Fruit fly (Drosophila melanogaster): ENCODE measurements around the gene CG10163.
A peak's percentile ranks its signal among the peaks of the same experiment; 100 is the strongest.

Gene CG10163

DNA sequence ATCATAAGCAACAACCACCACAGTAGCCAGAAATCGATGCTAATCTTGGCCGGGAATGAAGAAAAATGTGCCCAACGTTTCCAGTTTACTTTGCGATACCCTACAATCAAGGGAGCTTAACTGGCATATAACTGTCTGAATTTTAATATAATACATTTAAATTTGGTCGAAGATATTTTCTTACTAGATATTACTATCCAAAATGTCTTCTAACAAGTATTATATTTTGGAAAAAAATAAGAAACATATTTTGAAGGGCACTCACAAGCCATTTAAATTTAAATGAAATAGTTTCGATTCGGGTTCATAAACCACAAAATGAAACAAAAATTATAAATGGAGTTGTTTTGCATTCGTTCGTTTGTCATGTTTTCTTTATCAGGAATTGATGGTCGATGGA is 11.7 kb upstream of the CG10163 start:
- TF ChIP-seq CG7368 (GFP tag; optimal IDR thresholded peaks at IDR 0.05) (peak; percentile 26), CG15336 (GFP tag; IDR thresholded peaks at IDR 0.05) (peak; percentile 26; the same call in 1 of the 2 replicates), CG11294 (GFP tag; IDR thresholded peaks at IDR 0.05) (no peak), Eip75B (GFP tag; optimal IDR thresholded peaks at IDR 0.05) (peak; percentile 43), CG4318 (GFP tag; optimal IDR thresholded peaks at IDR 0.05) (no peak), Eip93F (GFP tag; optimal IDR thresholded peaks at IDR 0.05) (no peak), CG32006 (GFP tag; optimal IDR thresholded peaks at IDR 0.05) (no peak), CG34406 (GFP tag; optimal IDR thresholded peaks at IDR 0.05) (peak; percentile 72), CG16779 (tag; optimal IDR thresholded peaks at IDR 0.05) (no peak), topi (GFP tag; optimal IDR thresholded peaks at IDR 0.05) (peak; percentile 68), CG1621 (tag; optimal IDR thresholded peaks at IDR 0.05) (no peak), Hr4 (GFP tag; optimal IDR thresholded peaks at IDR 0.05) (no peak), CG6792 (GFP tag; optimal IDR thresholded peaks at IDR 0.05) (peak; percentile 70), CG3919 (GFP tag; optimal IDR thresholded peaks at IDR 0.05) (peak; percentile 57), vri (GFP tag; optimal IDR thresholded peaks at IDR 0.05) (peak; percentile 10), pdm3 (GFP tag; optimal IDR thresholded peaks at IDR 0.05) (peak; percentile 54), esn (GFP tag; optimal IDR thresholded peaks at IDR 0.05) (peak; percentile 68), CG11762 (GFP tag; optimal IDR thresholded peaks at IDR 0.05; ENCODE audit: insufficient read depth) (peak; percentile 13), CG8119 (GFP tag; IDR thresholded peaks at IDR 0.05) (no peak), svp (GFP tag) (peak; percentile 83), acj6 (GFP tag; optimal IDR thresholded peaks at IDR 0.05) (peak; percentile 57), CG6808 (GFP tag; optimal IDR thresholded peaks at IDR 0.05) (no peak), Blimp-1 (GFP tag; optimal IDR thresholded peaks at IDR 0.05) (no peak), Lpt (GFP tag; optimal IDR thresholded peaks at IDR 0.05) (no peak), spab (GFP tag; optimal IDR thresholded peaks at IDR 0.05) (peak; percentile 11), achi (GFP tag; optimal IDR thresholded peaks at IDR 0.05) (peak; percentile 38), CG3032 (tag; optimal IDR thresholded peaks at IDR 0.05) (no peak), Sox102F (GFP tag; optimal IDR thresholded peaks at IDR 0.05) (peak; percentile 50), dac (GFP tag; optimal IDR thresholded peaks at IDR 0.05) (no peak), Eip78C (GFP tag) (peak; percentile 94), net (GFP tag; optimal IDR thresholded peaks at IDR 0.05) (peak; percentile 46), CG6276 (GFP tag; optimal IDR thresholded peaks at IDR 0.05) (no peak), CG10631 (GFP tag; optimal IDR thresholded peaks at IDR 0.05) (peak; percentile 39), dsx (GFP tag; optimal IDR thresholded peaks at IDR 0.05; ENCODE audit: poor library complexity, severe bottlenecking) (peak; percentile 16), Smox (GFP tag; optimal IDR thresholded peaks at IDR 0.05) (peak; percentile 54), ss (GFP tag; optimal IDR thresholded peaks at IDR 0.05) (peak in 1 of 2 experiments; percentile 31), eg (GFP tag; IDR thresholded peaks at IDR 0.05) (no peak), Gug (GFP tag; IDR thresholded peaks at IDR 0.05) (no peak), Ets96B (tag; optimal IDR thresholded peaks at IDR 0.05) (peak; percentile 54), Sox14 (GFP tag; optimal IDR thresholded peaks at IDR 0.05) (peak; percentile 29), CG8632 (GFP tag; optimal IDR thresholded peaks at IDR 0.05) (peak; percentile 65), fkh (GFP tag; optimal IDR thresholded peaks at IDR 0.05) (no peak), CG31627 (GFP tag; optimal IDR thresholded peaks at IDR 0.05) (peak; percentile 39), CG9139 (GFP tag; optimal IDR thresholded peaks at IDR 0.05) (no peak), lz (GFP tag; optimal IDR thresholded peaks at IDR 0.05) (peak; percentile 30), fd85E (GFP tag; optimal IDR thresholded peaks at IDR 0.05) (no peak), CG11902 (GFP tag; optimal IDR thresholded peaks at IDR 0.05) (peak; percentile 35), cyc (GFP tag; optimal IDR thresholded peaks at IDR 0.05) (peak; percentile 42), Met (GFP tag; optimal IDR thresholded peaks at IDR 0.05) (peak; percentile 61), OdsH (GFP tag; optimal IDR thresholded peaks at IDR 0.05) (peak; percentile 59), Sox15 (GFP tag; optimal IDR thresholded peaks at IDR 0.05) (peak; percentile 14), Ets21C (GFP tag; optimal IDR thresholded peaks at IDR 0.05) (peak; percentile 16), CG6163 (GFP tag; IDR thresholded peaks at IDR 0.05) (peak; percentile 21; the same call in 1 of the 3 replicates)

Data from whole organism, prepupa.